Fruit fly (Drosophila melanogaster): ENCODE results near the gene Hmu.
A peak's percentile ranks its signal among the peaks of the same experiment; 100 is the strongest.

Gene Hmu

DNA sequence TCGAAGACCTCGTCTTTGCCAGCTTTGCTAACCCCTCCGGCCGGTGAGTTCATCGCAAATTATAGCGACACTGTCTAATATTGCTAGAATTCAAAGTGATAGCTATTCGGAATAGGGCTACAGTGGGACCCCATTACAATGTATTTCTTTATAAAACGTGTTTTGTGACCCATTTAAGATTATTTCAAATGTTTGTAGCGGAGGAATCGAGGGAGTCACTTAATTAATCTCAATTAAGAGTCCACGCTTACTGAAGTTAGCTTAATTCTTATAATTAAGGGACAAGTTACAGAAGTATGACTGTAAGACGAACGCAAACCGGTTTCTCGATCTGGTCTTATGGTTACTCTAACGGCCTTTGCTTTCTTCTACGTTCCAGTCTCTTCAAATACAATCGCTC is 1.1 kb downstream of the Hmu start (continued):
- no peak for TF ChIP-seq Hr3 (GFP tag; optimal IDR thresholded peaks at IDR 0.05)
- no peak for TF ChIP-seq CG8478 (optimal IDR thresholded peaks at IDR 0.05)
- TF ChIP-seq mirr (GFP tag; optimal IDR thresholded peaks at IDR 0.05) = no peak
- TF ChIP-seq CG2202 (tag; optimal IDR thresholded peaks at IDR 0.05) = no peak
- no peak for TF ChIP-seq tio (GFP tag; optimal IDR thresholded peaks at IDR 0.05)
- peak; percentile 21 for TF ChIP-seq CG18476 (GFP tag; optimal IDR thresholded peaks at IDR 0.05)
- TF ChIP-seq Rfx (GFP tag; IDR thresholded peaks at IDR 0.05) = peak; percentile 75
- no peak for TF ChIP-seq ttk (GFP tag; IDR thresholded peaks at IDR 0.05)
- TF ChIP-seq twi (tag; optimal IDR thresholded peaks at IDR 0.05) = no peak
- no peak for TF ChIP-seq HLH4C (GFP tag; IDR thresholded peaks at IDR 0.05; ENCODE audit: partially characterized antibody)
- TF ChIP-seq CG1832 (GFP tag; optimal IDR thresholded peaks at IDR 0.05) = no peak
- TF ChIP-seq HHEX (GFP tag; optimal IDR thresholded peaks at IDR 0.05) = peak; percentile 42
- no peak for TF ChIP-seq CG15073 (GFP tag; optimal IDR thresholded peaks at IDR 0.05)
- TF ChIP-seq hbn (GFP tag; IDR thresholded peaks at IDR 0.05; ENCODE audit: partially characterized antibody) = no peak
- no peak for TF ChIP-seq CG17186 (GFP tag; optimal IDR thresholded peaks at IDR 0.05)
- TF ChIP-seq dimm (GFP tag; IDR thresholded peaks at IDR 0.05) = no peak
- TF ChIP-seq al (GFP tag; IDR thresholded peaks at IDR 0.05) = peak; percentile 30; the same call in 1 of the 2 replicates
- TF ChIP-seq CG1603 (tag; optimal IDR thresholded peaks at IDR 0.05) = peak; percentile 55
- no peak for TF ChIP-seq pfk (GFP tag; optimal IDR thresholded peaks at IDR 0.05)
- TF ChIP-seq CG9932 (GFP tag; IDR thresholded peaks at IDR 0.05) = peak; percentile 76
- no peak for TF ChIP-seq Doc3 (GFP tag; IDR thresholded peaks at IDR 0.05; ENCODE audit: partially characterized antibody)
- no peak for TF ChIP-seq Neu2 (GFP tag; optimal IDR thresholded peaks at IDR 0.05; ENCODE audit: borderline replicate concordance)
- TF ChIP-seq sisA (GFP tag; IDR thresholded peaks at IDR 0.05) = peak; percentile 22; the same call in 1 of the 2 replicates
- TF ChIP-seq CG6813 (GFP tag; optimal IDR thresholded peaks at IDR 0.05) = peak; percentile 24
- peak; percentile 33 for TF ChIP-seq onecut (GFP tag; IDR thresholded peaks at IDR 0.05)
- peak; percentile 7; the same call in 1 of the 4 replicates for TF ChIP-seq Gug (GFP tag; IDR thresholded peaks at IDR 0.05)
- peak; percentile 45 for TF ChIP-seq ind (GFP tag; optimal IDR thresholded peaks at IDR 0.05)
- no peak for TF ChIP-seq CG4707 (GFP tag; optimal IDR thresholded peaks at IDR 0.05)
- TF ChIP-seq emc (GFP tag; optimal IDR thresholded peaks at IDR 0.05) = no peak
- TF ChIP-seq CG12744 (GFP tag; optimal IDR thresholded peaks at IDR 0.05) = no peak
- TF ChIP-seq Lpt (GFP tag; optimal IDR thresholded peaks at IDR 0.05) = no peak
- TF ChIP-seq ham (GFP tag; IDR thresholded peaks at IDR 0.05) = no peak
- no peak for TF ChIP-seq CG2199 (GFP tag; IDR thresholded peaks at IDR 0.05)
- peak; percentile 40; the same call in 1 of the 3 replicates for TF ChIP-seq Aef1 (GFP tag; IDR thresholded peaks at IDR 0.05)
- TF ChIP-seq dati (GFP tag; IDR thresholded peaks at IDR 0.05) = no peak
- TF ChIP-seq CG31365 (tag; optimal IDR thresholded peaks at IDR 0.05) = no peak
- no peak for TF ChIP-seq kni (GFP tag; optimal IDR thresholded peaks at IDR 0.05)
- no peak for TF ChIP-seq slp2 (GFP tag; optimal IDR thresholded peaks at IDR 0.05)
- TF ChIP-seq CG12391 (tag; optimal IDR thresholded peaks at IDR 0.05) = peak; percentile 42
- TF ChIP-seq CG15514 (GFP tag; optimal IDR thresholded peaks at IDR 0.05) = peak; percentile 15
- peak; percentile 21 for TF ChIP-seq D19A (tag; optimal IDR thresholded peaks at IDR 0.05)
- TF ChIP-seq Xrp1 (GFP tag; IDR thresholded peaks at IDR 0.05) = peak; percentile 53; the same call in 1 of the 2 replicates
- TF ChIP-seq Bteb2 (GFP tag; optimal IDR thresholded peaks at IDR 0.05) = peak; percentile 6
- TF ChIP-seq ken (GFP tag; IDR thresholded peaks at IDR 0.05) = no peak
- peak; percentile 15 for TF ChIP-seq CG7556 (GFP tag; optimal IDR thresholded peaks at IDR 0.05)
- TF ChIP-seq chm (GFP tag; IDR thresholded peaks at IDR 0.05) = 0 out of 2 replicates have a peak, but pooled peaks have one; percentile 21
- TF ChIP-seq CG5245 (GFP tag; optimal IDR thresholded peaks at IDR 0.05) = no peak
- TF ChIP-seq CG3726 (GFP tag; IDR thresholded peaks at IDR 0.05) = no peak
- no peak for TF ChIP-seq sima (GFP tag; optimal IDR thresholded peaks at IDR 0.05)
- peak; percentile 17 for TF ChIP-seq CG14710 (tag; optimal IDR thresholded peaks at IDR 0.05)
- TF ChIP-seq gsb-n (tag; optimal IDR thresholded peaks at IDR 0.05) = no peak

Measured in whole organism, embryonic.